Fruit fly (Drosophila melanogaster) whole organism, embryonic: ENCODE measurements around the gene Rbfox1.
A peak's percentile ranks its signal among the peaks of the same experiment; 100 is the strongest.

Source experiments
- ATbp ChIP-seq: fragments of 200-800 bp; sonication (Bioruptor generic); optimal IDR thresholded peaks from 2 replicates; lab custom pipeline; 2017; ENCODE audit warnings: missing biosample characterization, mild to moderate bottlenecking, missing genetic modification characterization, missing genetic modification reagents
- Asciz ChIP-seq: fragments of 200-800 bp; sonication (Bioruptor generic); optimal IDR thresholded peaks from 2 replicates; lab custom pipeline; 2017; ENCODE audit warnings: missing biosample characterization, mild to moderate bottlenecking, missing genetic modification characterization, missing genetic modification reagents
- C15 ChIP-seq: fragments of 200-800 bp; sonication (Bioruptor generic); IDR thresholded peaks from 3 replicates; pipeline ENCODE4 v1.3.6; 2022; ENCODE audit warnings: missing biosample characterization, missing genetic modification characterization
- CG11456 ChIP-seq: fragments of 200-800 bp; sonication (Bioruptor generic); IDR thresholded peaks from 3 replicates; pipeline ENCODE4 v1.3.6; 2022; ENCODE audit warnings: missing biosample characterization, missing genetic modification characterization
- CG11504 ChIP-seq: fragments of 200-800 bp; sonication (Bioruptor generic); optimal IDR thresholded peaks from 3 replicates; lab custom pipeline; 2019; ENCODE audit warnings: missing biosample characterization, mild to moderate bottlenecking, missing genetic modification characterization, moderate library complexity
- CG12236 ChIP-seq: fragments of 200-800 bp; sonication (Bioruptor generic); optimal IDR thresholded peaks from 2 replicates; lab custom pipeline; 2016; ENCODE audit warnings: missing biosample characterization, missing genetic modification characterization
- CG12769 ChIP-seq: fragments of 200-800 bp; sonication (Bioruptor generic); optimal IDR thresholded peaks from 2 replicates; lab custom pipeline; 2019; ENCODE audit warnings: missing biosample characterization, mild to moderate bottlenecking, missing genetic modification characterization, moderate library complexity
- CG13296 ChIP-seq: fragments of 200-800 bp; sonication (Bioruptor generic); optimal IDR thresholded peaks from 3 replicates; lab custom pipeline; 2018; ENCODE audit warnings: missing biosample characterization, mild to moderate bottlenecking, missing genetic modification characterization
- CG14710 ChIP-seq: fragments of 200-800 bp; sonication (Bioruptor generic); optimal IDR thresholded peaks from 3 replicates; lab custom pipeline; 2019; ENCODE audit warnings: missing biosample characterization, mild to moderate bottlenecking, missing genetic modification characterization, moderate library complexity
- CG15601 ChIP-seq: fragments of 200-800 bp; sonication (Bioruptor generic); optimal IDR thresholded peaks from 3 replicates; lab custom pipeline; 2019; ENCODE audit warnings: missing biosample characterization, mild to moderate bottlenecking, missing genetic modification characterization, moderate library complexity
- CG17361 ChIP-seq: fragments of 200-800 bp; sonication (Bioruptor generic); IDR thresholded peaks from 3 replicates; pipeline ENCODE4 v1.3.6; 2022; ENCODE audit warnings: missing biosample characterization, missing genetic modification characterization
- CG18619 ChIP-seq: fragments of 200-800 bp; sonication (Bioruptor generic); optimal IDR thresholded peaks from 3 replicates; lab custom pipeline; 2017; ENCODE audit warnings: missing biosample characterization, mild to moderate bottlenecking, missing genetic modification characterization
- CG30431 ChIP-seq: fragments of 200-800 bp; sonication (Bioruptor generic); optimal IDR thresholded peaks from 2 replicates; lab custom pipeline; 2017; ENCODE audit warnings: missing biosample characterization, missing genetic modification characterization
- CG34422 ChIP-seq: fragments of 200-800 bp; sonication (Bioruptor generic); IDR thresholded peaks from 3 replicates; pipeline ENCODE4 v1.3.6; 2022; ENCODE audit warnings: missing biosample characterization, missing genetic modification characterization
- CG5953 ChIP-seq: fragments of 200-800 bp; sonication (Bioruptor generic); IDR thresholded peaks from 2 replicates; pipeline ENCODE4 v1.3.6; 2022; ENCODE audit warnings: missing biosample characterization, missing genetic modification characterization
- CG6683 ChIP-seq: fragments of 200-800 bp; sonication (Bioruptor generic); optimal IDR thresholded peaks from 2 replicates; lab custom pipeline; 2017; ENCODE audit warnings: missing biosample characterization, mild to moderate bottlenecking, missing genetic modification characterization, missing genetic modification reagents
- CG6689 ChIP-seq: fragments of 200-800 bp; sonication (Bioruptor generic); IDR thresholded peaks from 2 replicates; pipeline ENCODE4 v1.3.6; 2022; ENCODE audit warnings: missing biosample characterization, missing genetic modification characterization
- CG7987 ChIP-seq: fragments of 200-800 bp; sonication (Bioruptor generic); optimal IDR thresholded peaks from 2 replicates; lab custom pipeline; 2018; ENCODE audit warnings: missing biosample characterization, mild to moderate bottlenecking, missing genetic modification characterization, moderate library complexity
- CG8944 ChIP-seq: fragments of 200-800 bp; sonication (Bioruptor generic); optimal IDR thresholded peaks from 3 replicates; lab custom pipeline; 2016; ENCODE audit warnings: missing biosample characterization, missing genetic modification characterization
- CG9817 ChIP-seq: fragments of 200-800 bp; sonication (Bioruptor generic); optimal IDR thresholded peaks from 2 replicates; lab custom pipeline; 2018; ENCODE audit warnings: missing biosample characterization, mild to moderate bottlenecking, missing genetic modification characterization, moderate library complexity
- D19B ChIP-seq: fragments of 200-800 bp; sonication (Bioruptor generic); optimal IDR thresholded peaks from 2 replicates; lab custom pipeline; 2017; ENCODE audit warnings: missing biosample characterization, mild to moderate bottlenecking, missing genetic modification characterization
- Dref ChIP-seq: fragments of 200-800 bp; sonication (Bioruptor generic); IDR thresholded peaks from 2 replicates; pipeline ENCODE4 v1.3.6; 2022; ENCODE audit warnings: missing biosample characterization, missing genetic modification characterization
- H15 ChIP-seq: fragments of 200-800 bp; sonication (Bioruptor generic); IDR thresholded peaks from 3 replicates; pipeline ENCODE4 v1.3.6; 2022; ENCODE audit warnings: missing biosample characterization, missing genetic modification characterization
- HLH54F ChIP-seq: fragments of 200-800 bp; sonication (Bioruptor generic); optimal IDR thresholded peaks from 3 replicates; lab custom pipeline; 2016; ENCODE audit warnings: missing biosample characterization, missing genetic modification characterization
- Hr51 ChIP-seq, 2 experiments: fragments of 200-800 bp; sonication (Bioruptor generic); optimal IDR thresholded peaks; 2 replicates in 1 of 2; 3 replicates in 1 of 2; lab custom pipeline; 2016 to 2018; ENCODE audit warnings: missing biosample characterization in 2 of 2, missing genetic modification characterization in 2 of 2, mild to moderate bottlenecking in 1 of 2, moderate library complexity in 1 of 2
- Mad ChIP-seq: fragments of 200-800 bp; sonication (Bioruptor generic); optimal IDR thresholded peaks from 2 replicates; lab custom pipeline; 2016; ENCODE audit warnings: missing biosample characterization, missing genetic modification characterization
- Rfx ChIP-seq: fragments of 200-800 bp; sonication (Bioruptor generic); IDR thresholded peaks from 2 replicates; pipeline ENCODE4 v1.3.6; 2022; ENCODE audit warnings: missing biosample characterization, missing genetic modification characterization
- Sry-δ ChIP-seq: fragments of 200-800 bp; sonication (Bioruptor generic); optimal IDR thresholded peaks from 2 replicates; lab custom pipeline; 2016; ENCODE audit warnings: missing biosample characterization, missing genetic modification characterization
- ab ChIP-seq: fragments of 200-800 bp; sonication (Bioruptor generic); optimal IDR thresholded peaks from 2 replicates; lab custom pipeline; 2016; ENCODE audit warnings: missing biosample characterization, missing genetic modification characterization
- abd-A ChIP-seq: fragments of 200-800 bp; sonication (Bioruptor generic); optimal IDR thresholded peaks from 3 replicates; lab custom pipeline; 2019; ENCODE audit warnings: missing biosample characterization, mild to moderate bottlenecking, missing genetic modification characterization, moderate library complexity
- al ChIP-seq: fragments of 200-800 bp; sonication (Bioruptor generic); IDR thresholded peaks from 2 replicates; pipeline ENCODE4 v1.3.6; 2022; ENCODE audit warnings: missing biosample characterization, missing genetic modification characterization
- bab2 ChIP-seq: fragments of 200-800 bp; sonication (Bioruptor generic); optimal IDR thresholded peaks from 2 replicates; lab custom pipeline; 2016; ENCODE audit warnings: missing biosample characterization, missing genetic modification characterization
- bcd ChIP-seq: fragments of 200-800 bp; sonication (Bioruptor generic); optimal IDR thresholded peaks from 2 replicates; lab custom pipeline; 2017; ENCODE audit warnings: missing biosample characterization, mild to moderate bottlenecking, missing genetic modification characterization
- bigmax ChIP-seq: fragments of 200-800 bp; sonication (Bioruptor generic); optimal IDR thresholded peaks from 2 replicates; lab custom pipeline; 2018; ENCODE audit warnings: missing biosample characterization, mild to moderate bottlenecking, missing genetic modification characterization
- bowl ChIP-seq: fragments of 200-800 bp; sonication (Bioruptor generic); IDR thresholded peaks from 2 replicates; pipeline ENCODE4 v1.3.6; 2022; ENCODE audit warnings: missing biosample characterization, missing genetic modification characterization
- cas ChIP-seq: fragments of 200-800 bp; sonication (Bioruptor generic); IDR thresholded peaks from 2 replicates; pipeline ENCODE4 v1.3.6; 2022; ENCODE audit warnings: missing biosample characterization, missing genetic modification characterization
- corto ChIP-seq: fragments of 200-800 bp; sonication (Bioruptor generic); optimal IDR thresholded peaks from 2 replicates; lab custom pipeline; 2016; ENCODE audit warnings: missing biosample characterization, mild to moderate bottlenecking, missing genetic modification characterization, moderate library complexity
- disco-r ChIP-seq: fragments of 200-800 bp; sonication (Bioruptor generic); optimal IDR thresholded peaks from 2 replicates; lab custom pipeline; 2016; ENCODE audit warnings: missing biosample characterization, missing genetic modification characterization
- ewg ChIP-seq: fragments of 200-800 bp; sonication (Bioruptor generic); optimal IDR thresholded peaks from 3 replicates; lab custom pipeline; 2017; ENCODE audit warnings: mild to moderate bottlenecking, missing biosample characterization, missing genetic modification reagents, missing genetic modification characterization
- h ChIP-seq: fragments of >200 bp; optimal IDR thresholded peaks from 2 replicates; lab custom pipeline; 2017
- inv ChIP-seq: fragments of 200-800 bp; sonication (Bioruptor generic); IDR thresholded peaks from 2 replicates; pipeline ENCODE4 v1.3.6; 2022; ENCODE audit warnings: missing biosample characterization, missing genetic modification characterization; ENCODE audit not compliant: partially characterized antibody
- kni ChIP-seq: fragments of 200-800 bp; sonication (Bioruptor generic); optimal IDR thresholded peaks from 3 replicates; lab custom pipeline; 2017; ENCODE audit warnings: mild to moderate bottlenecking, missing biosample characterization, missing genetic modification reagents, missing genetic modification characterization
- p53 ChIP-seq: fragments of 200-800 bp; sonication (Bioruptor generic); optimal IDR thresholded peaks from 2 replicates; lab custom pipeline; 2016; ENCODE audit warnings: missing biosample characterization, missing genetic modification characterization
- pfk ChIP-seq: fragments of 200-800 bp; sonication (Bioruptor generic); optimal IDR thresholded peaks from 2 replicates; lab custom pipeline; 2018; ENCODE audit warnings: missing biosample characterization, mild to moderate bottlenecking, missing genetic modification characterization, moderate library complexity
- pnt ChIP-seq: fragments of 200-800 bp; sonication (Bioruptor generic); optimal IDR thresholded peaks from 3 replicates; lab custom pipeline; 2016; ENCODE audit warnings: missing biosample characterization, missing genetic modification characterization
- rib ChIP-seq: fragments of 200-800 bp; sonication (Bioruptor generic); IDR thresholded peaks from 2 replicates; pipeline ENCODE4 v1.3.6; 2022; ENCODE audit warnings: missing biosample characterization, missing genetic modification characterization
- slp2 ChIP-seq: fragments of 200-800 bp; sonication (Bioruptor generic); optimal IDR thresholded peaks from 2 replicates; lab custom pipeline; 2016; ENCODE audit warnings: missing biosample characterization, missing genetic modification characterization
- tin ChIP-seq: fragments of 200-800 bp; sonication (Bioruptor generic); optimal IDR thresholded peaks from 3 replicates; lab custom pipeline; 2016; ENCODE audit warnings: missing biosample characterization, missing genetic modification characterization
- wek ChIP-seq: fragments of 200-800 bp; sonication (Bioruptor generic); optimal IDR thresholded peaks from 3 replicates; lab custom pipeline; 2018; ENCODE audit warnings: missing biosample characterization, mild to moderate bottlenecking, missing genetic modification characterization, moderate library complexity
- zen ChIP-seq: fragments of 200-800 bp; sonication (Bioruptor generic); optimal IDR thresholded peaks from 3 replicates; lab custom pipeline; 2018; ENCODE audit warnings: missing biosample characterization, mild to moderate bottlenecking, missing genetic modification characterization, moderate library complexity
- zen2 ChIP-seq: fragments of 200-800 bp; sonication (Bioruptor generic); IDR thresholded peaks from 3 replicates; pipeline ENCODE4 v1.3.6; 2022; ENCODE audit warnings: missing biosample characterization, missing genetic modification characterization; ENCODE audit not compliant: partially characterized antibody

The Rbfox1 gene

DNA sequence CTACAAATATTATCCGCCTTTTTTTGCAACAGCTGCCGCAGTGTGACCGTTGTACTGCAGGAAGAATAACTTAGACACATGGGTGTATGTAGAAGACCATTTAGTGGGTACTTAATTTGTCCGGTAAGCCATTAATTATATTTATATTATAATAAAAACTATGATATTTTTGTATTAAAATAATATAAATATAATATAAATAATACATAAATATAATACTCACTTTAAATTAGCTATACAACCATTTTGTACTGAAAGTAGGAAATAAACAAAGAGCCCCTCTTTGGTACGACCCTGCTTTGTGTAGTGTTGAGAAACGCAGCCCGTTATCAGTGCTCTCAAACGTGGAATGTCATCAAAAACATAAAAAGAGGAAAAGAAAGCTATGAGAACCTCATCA, 156.6 kb downstream of the Rbfox1 start, which contains the start of gene Cnep1r2 (continued):
- peak; percentile 65 for TF ChIP-seq bowl (GFP tag; lab: Robert Waterston, UW)
- TF ChIP-seq CG11456 (GFP tag; lab: Robert Waterston, UW) = peak; percentile 93
- TF ChIP-seq HLH54F = peak; percentile 81
- peak; percentile 97 for TF ChIP-seq Rfx (GFP tag; lab: Robert Waterston, UW)
- TF ChIP-seq wek = peak; percentile 8
- TF ChIP-seq abd-A = no peak
- TF ChIP-seq h = no peak
- peak; percentile 98 for TF ChIP-seq CG9817 (tag; lab: Kevin White, UChicago)
- peak; percentile 87 for TF ChIP-seq CG7987 (GFP tag; lab: Kevin White, UChicago)
- peak; percentile 97 for TF ChIP-seq zen (tag; lab: Kevin White, UChicago)
- peak; percentile 96 for TF ChIP-seq CG30431 (GFP tag; lab: Kevin White, UChicago)
- TF ChIP-seq rib (GFP tag; lab: Robert Waterston, UW) = peak; percentile 88
- TF ChIP-seq CG14710 (tag; lab: Kevin White, UChicago) = peak; percentile 96
- peak; percentile 66 for TF ChIP-seq CG8944 (GFP tag; lab: Kevin White, UChicago)
- peak; percentile 66; the same call in 2 of the 3 replicates for TF ChIP-seq C15 (GFP tag; lab: Robert Waterston, UW)
- peak; percentile 90 for TF ChIP-seq Asciz
- TF ChIP-seq zen2 (GFP tag; lab: Robert Waterston, UW) = no peak
- peak; percentile 93 for TF ChIP-seq CG13296 (GFP tag; lab: Kevin White, UChicago)
- TF ChIP-seq ab (GFP tag; lab: Kevin White, UChicago) = peak; percentile 60
- no peak for TF ChIP-seq p53
- TF ChIP-seq CG15601 (tag; lab: Kevin White, UChicago) = peak; percentile 96
- TF ChIP-seq Hr51 (GFP tag; optimal IDR thresholded peaks at IDR 0.05; lab: Kevin White, UChicago) = peak; percentile 85 to 97
- TF ChIP-seq bigmax (GFP tag; lab: Kevin White, UChicago) = peak; percentile 48
- TF ChIP-seq Dref (GFP tag; lab: Robert Waterston, UW) = no peak
- TF ChIP-seq kni (GFP tag; lab: Kevin White, UChicago) = no peak
- TF ChIP-seq CG12236 = no peak
- TF ChIP-seq CG6683 (GFP tag; lab: Kevin White, UChicago) = peak; percentile 89
- TF ChIP-seq disco-r = no peak
- TF ChIP-seq al = peak; percentile 96
- TF ChIP-seq bcd (GFP tag; lab: Kevin White, UChicago) = peak; percentile 96
- TF ChIP-seq CG17361 (GFP tag; lab: Robert Waterston, UW) = peak; percentile 98
- TF ChIP-seq slp2 (GFP tag; lab: Kevin White, UChicago) = peak; percentile 64
- TF ChIP-seq inv (GFP tag; lab: Robert Waterston, UW) = no peak
- TF ChIP-seq D19B (GFP tag; lab: Kevin White, UChicago) = peak; percentile 78
- TF ChIP-seq ATbp (GFP tag; lab: Kevin White, UChicago) = peak; percentile 92
- TF ChIP-seq CG18619 (GFP tag; lab: Kevin White, UChicago) = peak; percentile 96
- peak; percentile 84 for TF ChIP-seq CG5953 (GFP tag; lab: Robert Waterston, UW)
- TF ChIP-seq bab2 (GFP tag; lab: Kevin White, UChicago) = peak; percentile 84
- TF ChIP-seq CG11504 (tag; lab: Kevin White, UChicago) = peak; percentile 95
- TF ChIP-seq pnt (GFP tag; lab: Kevin White, UChicago) = peak; percentile 82
- peak; percentile 93 for TF ChIP-seq tin (GFP tag; lab: Kevin White, UChicago)
- TF ChIP-seq Sry-δ (GFP tag; lab: Kevin White, UChicago) = peak; percentile 3
- no peak for TF ChIP-seq CG12769 (tag; lab: Kevin White, UChicago)
- TF ChIP-seq CG34422 (GFP tag; lab: Robert Waterston, UW) = peak; percentile 97
- peak; percentile 65 for TF ChIP-seq Mad (GFP tag; lab: Kevin White, UChicago)
- TF ChIP-seq pfk (GFP tag; lab: Kevin White, UChicago) = peak; percentile 59
- TF ChIP-seq H15 = peak; percentile 93
- peak; percentile 97 for TF ChIP-seq CG6689 (GFP tag; lab: Robert Waterston, UW)
- peak; percentile 87 for TF ChIP-seq cas (GFP tag; lab: Robert Waterston, UW)
- TF ChIP-seq corto (GFP tag; lab: Kevin White, UChicago) = peak; percentile 56
- peak; percentile 90 for TF ChIP-seq ewg (GFP tag; lab: Kevin White, UChicago)
